Worm (Caenorhabditis elegans) whole organism, early embryonic: ENCODE measurements around the gene ZK262.19.
"Not testable (repeated sequence)": the region's sequence is repeated elsewhere in the genome, so short reads cannot be mapped to it uniquely, and the experiment has no call there.

Source experiments
- B0310.2 ChIP-seq: sonication (generic microtip); optimal IDR thresholded peaks from 2 replicates; lab custom pipeline; 2016; ENCODE audit warnings: mild to moderate bottlenecking, missing genetic modification characterization, missing compliant biosample characterization
- F13C5.2 ChIP-seq: sonication (generic microtip); optimal IDR thresholded peaks from 2 replicates; lab custom pipeline; 2017; ENCODE audit warnings: mild to moderate bottlenecking, missing genetic modification characterization, inconsistent platforms, missing compliant biosample characterization
- aly-1 ChIP-seq: sonication (generic microtip); optimal IDR thresholded peaks from 2 replicates; lab custom pipeline; 2016; ENCODE audit warnings: missing genetic modification characterization, missing compliant biosample characterization
- ama-1 ChIP-seq: fragments of 150-350 bp; optimal IDR thresholded peaks from 2 replicates; lab custom pipeline; 2014
- ceh-13 ChIP-seq: fragments of 200-800 bp; sonication (Bioruptor generic); optimal IDR thresholded peaks from 2 replicates; lab custom pipeline; 2018; ENCODE audit warnings: mild to moderate bottlenecking, missing genetic modification characterization, missing compliant biosample characterization
- ceh-36 ChIP-seq: sonication (generic microtip); optimal IDR thresholded peaks from 2 replicates; lab custom pipeline; 2016; ENCODE audit warnings: missing genetic modification characterization, inconsistent platforms, missing compliant biosample characterization
- ets-7 ChIP-seq: sonication (generic microtip); optimal IDR thresholded peaks from 2 replicates; lab custom pipeline; 2016; ENCODE audit warnings: missing genotype, missing genetic modification characterization, missing compliant biosample characterization
- flt-1 ChIP-seq: fragments of 200-800 bp; sonication (Bioruptor generic); IDR thresholded peaks from 2 replicates; pipeline ENCODE4 v1.3.6; 2022; ENCODE audit warnings: missing genetic modification characterization, missing compliant biosample characterization
- hmbx-1 ChIP-seq: sonication (generic microtip); optimal IDR thresholded peaks from 2 replicates; lab custom pipeline; 2016; ENCODE audit warnings: mild to moderate bottlenecking, missing genetic modification characterization, missing compliant biosample characterization
- hmg-4 ChIP-seq: fragments of 200-800 bp; sonication (Bioruptor generic); optimal IDR thresholded peaks from 2 replicates; lab custom pipeline; 2018; ENCODE audit warnings: mild to moderate bottlenecking, missing genetic modification characterization, missing compliant biosample characterization
- hnd-1 ChIP-seq: sonication (generic microtip); optimal IDR thresholded peaks from 2 replicates; lab custom pipeline; 2016; ENCODE audit warnings: missing genetic modification characterization, missing compliant biosample characterization
- pes-1 ChIP-seq: fragments of 200-800 bp; sonication (Bioruptor generic); IDR thresholded peaks from 2 replicates; pipeline ENCODE4 v1.3.6; 2022; ENCODE audit warnings: missing genetic modification reagents, missing genetic modification characterization, missing compliant biosample characterization
- scrt-1 ChIP-seq: fragments of 200-800 bp; sonication (Bioruptor generic); IDR thresholded peaks from 2 replicates; pipeline ENCODE4 v1.3.6; 2022; ENCODE audit warnings: missing genetic modification characterization, missing compliant biosample characterization
- sea-1 ChIP-seq: fragments of 200-800 bp; sonication (Bioruptor generic); conservative IDR thresholded peaks from 2 replicates; pipeline ENCODE4 v1.3.6; 2022; ENCODE audit warnings: missing genetic modification characterization, missing compliant biosample characterization
- tbx-11 ChIP-seq: fragments of 200-800 bp; sonication (Bioruptor generic); IDR thresholded peaks from 2 replicates; pipeline ENCODE4 v1.3.6; 2022; ENCODE audit warnings: missing genetic modification characterization, missing compliant biosample characterization
- tbx-37 ChIP-seq: fragments of 200-800 bp; sonication (Bioruptor generic); conservative IDR thresholded peaks from 2 replicates; pipeline ENCODE4 v1.3.6; 2022; ENCODE audit warnings: missing genetic modification reagents, missing genetic modification characterization, missing compliant biosample characterization
- tra-4 ChIP-seq: sonication (generic microtip); optimal IDR thresholded peaks from 2 replicates; lab custom pipeline; 2017; ENCODE audit warnings: missing genetic modification characterization, missing compliant biosample characterization

The ZK262.19 gene

DNA sequence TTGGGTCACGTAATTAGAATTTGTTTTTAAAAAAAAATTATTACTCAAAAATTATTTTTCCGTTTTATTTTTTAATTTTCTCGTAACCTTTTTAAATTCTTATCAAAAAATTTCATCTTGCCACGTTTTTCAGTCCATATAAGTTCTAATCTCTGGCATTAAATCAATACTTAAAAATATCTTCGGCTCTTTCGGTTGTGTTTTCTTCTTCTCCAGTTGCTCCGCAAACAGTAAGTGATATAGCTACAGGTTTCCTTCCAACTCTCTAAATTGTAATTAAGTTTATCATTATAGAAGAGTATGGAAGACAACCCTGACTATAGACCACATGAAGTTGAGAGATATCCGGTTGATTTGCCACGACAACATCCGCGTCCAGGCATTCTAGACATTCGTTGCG is 18.7 kb upstream of the ZK262.19 start, which contains the start of gene ZK228.1:
ZK228.1 (plus strand) TSS at position 301 of the 400 bp plus-strand sequence.
- TF ChIP-seq hmg-4 (GFP tag; lab: Kevin White, UChicago) (no peak), aly-1 (tag; lab: Kevin White, UChicago) (no peak), flt-1 (no peak), tbx-37 (no peak), ceh-13 (GFP tag; lab: Kevin White, UChicago) (no peak), scrt-1 (GFP tag; lab: Robert Waterston, UW) (no peak), F13C5.2 (tag; lab: Kevin White, UChicago) (no peak), B0310.2 (tag; lab: Kevin White, UChicago) (no peak), pes-1 (GFP tag; lab: Robert Waterston, UW) (no peak)

DNA sequence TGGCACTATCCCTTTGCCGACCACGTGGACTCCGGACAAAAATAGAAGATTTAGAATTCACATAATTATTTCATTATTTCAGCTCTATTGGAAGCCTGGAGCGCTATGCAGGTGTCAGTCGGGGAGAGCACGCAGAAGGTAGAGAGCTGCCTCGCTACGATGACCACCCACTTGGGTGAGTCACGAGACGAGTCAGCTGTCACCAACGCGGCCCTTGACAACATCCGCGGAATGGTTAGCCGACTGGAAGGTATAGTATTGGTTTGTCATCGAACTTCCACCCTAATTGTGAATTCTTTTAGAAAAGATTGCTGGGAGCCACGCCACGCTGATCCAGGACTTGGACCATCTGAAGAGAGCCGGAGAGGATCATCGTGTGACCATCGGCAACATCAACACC is 14.0 kb upstream of the ZK262.19 start, which contains the start of gene ZK262.9:
ZK262.9 (plus strand) TSS at position 301 of the 400 bp plus-strand sequence.
- not testable (repeated sequence) for TF ChIP-seq hmbx-1; aly-1 (tag; lab: Kevin White, UChicago); ama-1 (lab: Kevin White, UChicago)

DNA sequence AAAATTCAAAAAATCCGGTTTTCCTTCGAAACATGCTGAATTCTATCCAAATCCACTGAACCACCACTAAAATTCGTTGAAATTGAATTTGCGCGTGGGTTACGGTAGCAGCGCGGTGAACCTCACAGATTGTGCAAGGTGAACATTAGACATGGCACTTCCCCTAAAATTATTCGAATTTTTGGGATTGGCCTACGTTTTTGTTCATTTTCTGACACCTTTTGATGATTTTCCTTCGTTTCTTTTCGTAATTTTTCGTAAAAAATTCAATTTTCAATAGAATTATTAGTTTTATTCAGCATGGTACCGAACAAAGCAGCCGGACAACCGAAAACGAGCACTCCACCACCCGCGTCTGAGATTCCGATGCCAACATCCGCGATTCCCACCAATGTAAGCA is 12.6 kb upstream of the ZK262.19 start, which contains the start of gene ZK262.8:
ZK262.8 (plus strand) TSS at position 301 of the 400 bp plus-strand sequence.
- TF ChIP-seq ets-7 (no peak), hmbx-1 (no peak)

DNA sequence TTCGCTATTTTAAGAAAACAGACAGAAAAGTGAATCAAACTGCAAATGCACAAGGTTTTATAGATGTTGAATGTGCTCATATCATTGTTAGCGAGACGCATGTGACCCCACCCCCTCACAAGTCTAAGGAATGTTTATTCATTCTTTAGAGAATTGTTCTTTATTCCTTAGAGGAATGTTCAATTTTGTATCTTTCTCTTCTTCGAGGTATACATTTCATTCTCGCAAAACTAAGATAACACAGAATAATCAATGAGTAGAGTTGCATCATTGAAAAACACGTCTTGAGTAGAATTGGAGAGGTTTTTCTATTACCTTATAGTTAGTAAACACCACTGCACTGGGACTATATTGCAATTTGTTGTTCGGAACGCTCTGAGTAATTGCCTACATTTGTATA is 9.5 kb upstream of the ZK262.19 start, which contains the start of gene ZK262.20:
ZK262.20 (minus strand) TSS at position 101 of the 400 bp plus-strand sequence.
- TF ChIP-seq pes-1 (GFP tag; lab: Robert Waterston, UW) (no peak), hmg-4 (GFP tag; lab: Kevin White, UChicago) (no peak), ceh-36 (tag; lab: Kevin White, UChicago) (no peak), ets-7 (no peak), sea-1 (no peak), F13C5.2 (tag; lab: Kevin White, UChicago) (no peak), ama-1 (lab: Kevin White, UChicago) (no peak), tra-4 (tag; lab: Kevin White, UChicago) (no peak), aly-1 (tag; lab: Kevin White, UChicago) (no peak)

DNA sequence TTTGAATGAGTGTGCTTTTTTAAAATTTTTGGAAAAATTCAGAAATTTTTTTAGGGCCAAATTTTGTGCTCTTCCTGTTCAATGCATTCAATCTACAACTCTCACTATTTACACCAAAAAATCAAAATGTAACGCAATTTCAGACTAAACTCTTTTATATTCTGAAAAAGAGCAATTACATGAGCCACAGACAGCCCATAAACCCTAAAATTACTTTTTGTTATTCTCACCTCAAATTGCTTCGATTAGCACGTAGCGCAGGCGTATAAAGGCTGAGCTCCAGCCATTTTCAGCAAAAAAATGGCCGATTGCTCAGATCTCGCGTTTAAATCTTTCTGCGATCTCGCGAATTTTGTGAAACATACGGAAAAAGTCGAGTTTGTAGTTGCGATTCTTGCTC is 6.0 kb upstream of the ZK262.19 start, which contains the start of gene srw-82:
srw-82 (plus strand) TSS at position 301 of the 400 bp plus-strand sequence.
- TF ChIP-seq tbx-37 (no peak), tbx-11 (no peak), ets-7 (no peak), hnd-1 (tag; lab: Kevin White, UChicago) (no peak), sea-1 (no peak), F13C5.2 (tag; lab: Kevin White, UChicago) (no peak), ceh-36 (tag; lab: Kevin White, UChicago) (no peak), hmg-4 (GFP tag; lab: Kevin White, UChicago) (no peak), pes-1 (GFP tag; lab: Robert Waterston, UW) (no peak), hmbx-1 (no peak), flt-1 (no peak)

DNA sequence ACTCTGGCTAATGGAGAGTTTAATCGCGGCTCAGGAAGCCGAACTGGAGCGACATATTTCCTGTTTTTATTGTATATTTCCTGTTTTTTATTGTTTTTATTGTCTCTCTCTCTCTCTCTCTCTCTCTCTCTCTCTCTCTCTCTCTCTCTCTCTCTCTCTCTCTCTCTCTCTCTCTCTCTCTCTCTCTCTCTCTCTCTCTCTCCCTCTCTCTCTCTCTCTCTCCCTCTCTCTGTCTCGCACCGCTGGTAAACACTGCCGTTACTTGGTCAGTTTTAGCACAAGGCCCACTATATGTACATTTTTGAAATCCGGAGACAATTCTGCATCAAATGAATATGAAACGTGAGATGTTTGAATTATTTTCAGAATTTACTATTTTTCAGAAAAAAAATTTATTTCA is 5.4 kb upstream of the ZK262.19 start:
- TF ChIP-seq ama-1 (lab: Kevin White, UChicago) (no peak), hnd-1 (tag; lab: Kevin White, UChicago) (no peak)

DNA sequence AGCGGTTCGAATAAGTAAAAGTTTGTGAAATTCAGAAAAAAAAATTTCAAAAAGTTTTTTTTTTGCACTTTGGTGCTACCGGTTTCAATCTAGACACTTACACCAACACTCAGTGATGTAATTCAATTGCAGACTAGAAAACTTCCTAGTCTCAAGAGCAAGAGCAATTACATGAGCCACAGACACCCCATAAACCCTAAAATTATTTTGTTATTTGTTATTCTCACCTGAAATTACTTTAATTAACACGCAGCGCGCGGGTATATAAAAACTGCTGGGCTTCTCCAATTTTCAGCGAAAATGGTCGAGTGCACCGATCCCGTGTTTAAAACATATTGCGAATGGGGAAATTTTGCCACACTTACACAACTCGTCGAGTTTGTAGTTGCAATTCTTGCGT is 836 bp upstream of the ZK262.19 start, which contains the start of gene srw-83:
srw-83 (plus strand) TSS at position 301 of the 400 bp plus-strand sequence.
- TF ChIP-seq hmbx-1 (no peak), ets-7 (no peak), hnd-1 (tag; lab: Kevin White, UChicago) (no peak), flt-1 (no peak), hmg-4 (GFP tag; lab: Kevin White, UChicago) (no peak), tra-4 (tag; lab: Kevin White, UChicago) (no peak), ceh-36 (tag; lab: Kevin White, UChicago) (no peak), B0310.2 (tag; lab: Kevin White, UChicago) (no peak), tbx-37 (no peak), tbx-11 (no peak), ama-1 (lab: Kevin White, UChicago) (no peak)

DNA sequence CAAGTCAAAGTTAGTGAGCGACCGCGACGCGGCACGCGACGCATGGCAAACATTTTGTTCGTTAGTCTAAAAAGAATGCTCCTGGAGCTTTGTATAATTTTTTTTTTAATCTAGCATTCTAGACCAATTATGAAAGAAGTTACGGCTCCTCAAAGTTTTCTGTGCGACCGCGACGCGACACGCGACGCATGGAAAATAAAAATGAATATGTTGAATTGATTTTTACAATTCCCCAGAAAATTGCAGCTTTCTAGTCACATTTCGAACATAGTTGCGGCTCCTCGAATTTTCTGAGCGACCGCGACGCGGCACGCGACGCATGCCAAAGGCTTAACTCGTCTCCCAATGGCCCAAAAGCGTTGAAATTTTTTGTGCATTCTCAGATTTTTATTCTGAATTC is 973 bp downstream of the ZK262.19 start, which contains the start of gene ZK262.4:
ZK262.4 (minus strand) TSS at position 101 of the 400 bp plus-strand sequence.
- no peak for TF ChIP-seq tbx-37

DNA sequence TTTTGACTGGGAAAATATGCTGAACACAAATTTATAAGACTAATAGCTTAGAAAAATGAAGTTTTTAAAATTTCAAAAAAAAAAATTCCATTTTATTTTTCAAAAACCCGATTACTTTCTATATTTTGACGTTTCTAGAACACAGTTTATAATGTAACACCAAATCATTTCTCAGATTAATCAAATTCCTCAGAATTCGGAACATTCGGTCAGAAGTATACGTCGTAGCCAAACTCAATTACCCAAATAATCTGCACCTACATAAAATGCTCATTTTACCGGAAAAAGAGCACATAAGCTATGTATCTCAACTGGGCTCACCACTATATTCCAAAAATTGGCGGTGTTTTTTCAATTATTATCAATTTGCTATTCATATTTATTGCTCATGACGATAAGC is 4.6 kb downstream of the ZK262.19 start, which contains the start of gene srj-26:
srj-26 (plus strand) TSS at position 301 of the 400 bp plus-strand sequence.
- TF ChIP-seq aly-1 (tag; lab: Kevin White, UChicago) = no peak
- no peak for TF ChIP-seq scrt-1 (GFP tag; lab: Robert Waterston, UW)
- no peak for TF ChIP-seq F13C5.2 (tag; lab: Kevin White, UChicago)
- no peak for TF ChIP-seq ceh-36 (tag; lab: Kevin White, UChicago)
- TF ChIP-seq ama-1 (lab: Kevin White, UChicago) = no peak
- no peak for TF ChIP-seq tbx-37
- TF ChIP-seq hmbx-1 = no peak
- no peak for TF ChIP-seq tra-4 (tag; lab: Kevin White, UChicago)
- no peak for TF ChIP-seq flt-1
- TF ChIP-seq hnd-1 (tag; lab: Kevin White, UChicago) = no peak
- TF ChIP-seq hmg-4 (GFP tag; lab: Kevin White, UChicago) = no peak
